Fruit fly (Drosophila melanogaster): ENCODE data around the gene CG16734.

DNA sequence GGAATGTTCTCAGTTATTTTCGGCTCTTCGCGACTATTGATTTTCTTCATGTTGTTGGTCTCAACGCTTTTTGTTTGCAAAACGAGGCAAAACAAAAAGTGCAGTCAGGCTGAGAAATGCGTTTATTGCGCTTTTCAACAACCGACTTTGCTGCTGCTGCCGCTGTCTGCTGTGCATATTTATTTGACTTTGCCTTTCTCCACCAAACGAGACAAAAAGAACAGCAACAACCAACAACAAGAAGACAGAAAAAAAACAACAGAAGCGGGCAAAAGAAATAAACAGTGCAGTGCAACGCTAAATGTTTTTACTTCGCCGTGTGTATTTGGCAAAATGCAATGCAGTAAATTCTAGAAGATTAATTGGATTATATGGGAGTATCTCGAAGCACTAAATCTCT is 32.5 kb upstream of the CG16734 start:
- TF ChIP-seq rgr (GFP tag; optimal IDR thresholded peaks at IDR 0.05): no peak
- TF ChIP-seq tai (GFP tag; optimal IDR thresholded peaks at IDR 0.05): no peak
- no peak for TF ChIP-seq Hr83 (GFP tag; optimal IDR thresholded peaks at IDR 0.05; ENCODE audit: poor library complexity, severe bottlenecking)
- no peak for TF ChIP-seq Abd-B (GFP tag; optimal IDR thresholded peaks at IDR 0.05)
